Worm (Caenorhabditis elegans) whole organism, L1 larva: ENCODE data around the gene srd-36.

Source experiments
- C16A3.4 ChIP-seq: fragments of 150-350 bp; optimal IDR thresholded peaks from 2 replicates; lab custom pipeline; 2014; ENCODE audit warnings: missing biosample characterization, missing genetic modification characterization
- C34B4.2 ChIP-seq: sonication (generic microtip); optimal IDR thresholded peaks from 2 replicates; lab custom pipeline; 2017; ENCODE audit warnings: mild to moderate bottlenecking, missing genetic modification characterization, missing compliant biosample characterization
- aha-1 ChIP-seq: fragments of 150-350 bp; optimal IDR thresholded peaks from 2 replicates; lab custom pipeline; 2014; ENCODE audit warnings: missing biosample characterization, missing genetic modification characterization
- alr-1 ChIP-seq: fragments of 200-800 bp; sonication (Bioruptor generic); optimal IDR thresholded peaks from 2 replicates; lab custom pipeline; 2018; ENCODE audit warnings: borderline replicate concordance, mild to moderate bottlenecking, missing genetic modification characterization, missing compliant biosample characterization
- ama-1 ChIP-seq: fragments of 150-350 bp; optimal IDR thresholded peaks from 2 replicates; lab custom pipeline; 2014
- blmp-1 ChIP-seq: fragments of 150-350 bp; optimal IDR thresholded peaks from 2 replicates; lab custom pipeline; 2014; ENCODE audit warnings: missing biosample characterization, missing genetic modification characterization
- ceh-63 ChIP-seq: fragments of 200-800 bp; sonication (Bioruptor generic); optimal IDR thresholded peaks from 2 replicates; lab custom pipeline; 2018; ENCODE audit warnings: mild to moderate bottlenecking, missing genetic modification characterization, missing compliant biosample characterization
- ceh-8 ChIP-seq: fragments of 200-800 bp; sonication (Bioruptor generic); optimal IDR thresholded peaks from 2 replicates; lab custom pipeline; 2018; ENCODE audit warnings: mild to moderate bottlenecking, missing genetic modification characterization, moderate library complexity, missing compliant biosample characterization
- dpl-1 ChIP-seq, 3 experiments: fragments of 150-350 bp in 2 of 3; sonication (generic microtip) in 1 of 3; optimal IDR thresholded peaks; 2 replicates each; lab custom pipeline; 2014 to 2017; ENCODE audit warnings: missing biosample characterization in 3 of 3, missing genetic modification characterization in 3 of 3, missing genetic modification reagents in 3 of 3
- efl-1 ChIP-seq, 4 experiments: fragments of 150-350 bp; optimal IDR thresholded peaks in 3 of 4; peaks in 1 of 4; 1 replicate in 1 of 4; 2 replicates in 3 of 4; lab custom pipeline; 2014; ENCODE audit warnings: missing biosample characterization in 2 of 4, missing genetic modification characterization in 2 of 4, missing genetic modification reagents in 2 of 4
- egl-27 ChIP-seq, 2 experiments: fragments of 150-350 bp in 1 of 2; sonication (generic microtip); optimal IDR thresholded peaks; 3 replicates each; lab custom pipeline; 2017 to 2018; ENCODE audit warnings: missing biosample characterization in 2 of 2, missing genetic modification characterization in 2 of 2, missing genetic modification reagents in 2 of 2
- elt-2 ChIP-seq: sonication (generic microtip); optimal IDR thresholded peaks from 2 replicates; lab custom pipeline; 2016; ENCODE audit warnings: missing genetic modification characterization, mild to moderate bottlenecking, inconsistent platforms, missing compliant biosample characterization, missing genetic modification reagents
- elt-3 ChIP-seq, 6 experiments: fragments of 150-350 bp in 1 of 6; sonication (generic microtip); optimal IDR thresholded peaks; 2 replicates each; lab custom pipeline; 2017 to 2018; ENCODE audit warnings: missing biosample characterization in 6 of 6, missing genetic modification characterization in 6 of 6, inconsistent platforms in 1 of 6
- fkh-10 ChIP-seq: sonication (generic microtip); optimal IDR thresholded peaks from 2 replicates; lab custom pipeline; 2017; ENCODE audit warnings: missing biosample characterization, missing genetic modification reagents, missing genetic modification characterization
- fkh-8 ChIP-seq: sonication (generic microtip); optimal IDR thresholded peaks from 2 replicates; lab custom pipeline; 2016; ENCODE audit warnings: mild to moderate bottlenecking, missing genetic modification characterization, missing compliant biosample characterization
- fos-1 ChIP-seq: fragments of 150-350 bp; optimal IDR thresholded peaks from 2 replicates; lab custom pipeline; 2014; ENCODE audit warnings: missing biosample characterization, missing genetic modification characterization
- grh-1 ChIP-seq: fragments of 200-800 bp; sonication (Bioruptor generic); IDR thresholded peaks from 2 replicates; pipeline ENCODE4 v1.3.6; 2022; ENCODE audit warnings: missing genetic modification reagents, missing genetic modification characterization, missing compliant biosample characterization
- hlh-4 ChIP-seq: sonication (generic microtip); optimal IDR thresholded peaks from 2 replicates; lab custom pipeline; 2016; ENCODE audit warnings: mild to moderate bottlenecking, missing genetic modification characterization, missing compliant biosample characterization
- hpl-2 ChIP-seq: fragments of 150-350 bp; optimal IDR thresholded peaks from 2 replicates; lab custom pipeline; 2014; ENCODE audit warnings: missing biosample characterization, missing genetic modification reagents, missing genetic modification characterization
- irx-1 ChIP-seq: sonication (generic microtip); optimal IDR thresholded peaks from 2 replicates; lab custom pipeline; 2016; ENCODE audit warnings: missing genetic modification characterization, missing compliant biosample characterization
- isw-1 ChIP-seq: fragments of 200-800 bp; sonication (Bioruptor generic); IDR thresholded peaks from 2 replicates; pipeline ENCODE4 v1.3.6; 2022; ENCODE audit warnings: missing genetic modification characterization, missing compliant biosample characterization
- lin-13 ChIP-seq: fragments of 150-350 bp; optimal IDR thresholded peaks from 2 replicates; lab custom pipeline; 2014; ENCODE audit warnings: missing biosample characterization, missing genetic modification reagents, missing genetic modification characterization
- lin-14 ChIP-seq: fragments of 200-800 bp; sonication (Bioruptor generic); optimal IDR thresholded peaks from 2 replicates; lab custom pipeline; 2018; ENCODE audit warnings: mild to moderate bottlenecking, missing genetic modification characterization, moderate library complexity, missing compliant biosample characterization
- lin-35 ChIP-seq, 2 experiments: fragments of 150-350 bp; optimal IDR thresholded peaks; 2 replicates each; lab custom pipeline; 2014; ENCODE audit warnings: missing biosample characterization in 2 of 2, missing genetic modification characterization in 2 of 2, missing genetic modification reagents in 2 of 2
- lin-39 ChIP-seq: fragments of 150-350 bp; optimal IDR thresholded peaks from 2 replicates; lab custom pipeline; 2014; ENCODE audit warnings: missing biosample characterization, missing genetic modification reagents, missing genetic modification characterization
- lsy-2 ChIP-seq, 2 experiments: fragments of 150-350 bp; optimal IDR thresholded peaks; 2 replicates each; lab custom pipeline; 2014; ENCODE audit warnings: missing biosample characterization in 2 of 2, missing genetic modification characterization in 2 of 2
- mdl-1 ChIP-seq, 2 experiments: fragments of 150-350 bp; optimal IDR thresholded peaks; 2 replicates each; lab custom pipeline; 2014 to 2017; ENCODE audit warnings: missing biosample characterization in 2 of 2, missing genetic modification characterization in 2 of 2, inconsistent platforms in 1 of 2
- mef-2 ChIP-seq: fragments of 150-350 bp; optimal IDR thresholded peaks from 2 replicates; lab custom pipeline; 2014; ENCODE audit warnings: missing biosample characterization, missing genetic modification characterization
- mep-1 ChIP-seq: fragments of 150-350 bp; optimal IDR thresholded peaks from 2 replicates; lab custom pipeline; 2014; ENCODE audit warnings: missing biosample characterization, missing genetic modification characterization
- nhr-11 ChIP-seq: fragments of 150-350 bp; optimal IDR thresholded peaks from 2 replicates; lab custom pipeline; 2014; ENCODE audit warnings: missing biosample characterization, missing genetic modification characterization
- nhr-12 ChIP-seq: sonication (generic microtip); optimal IDR thresholded peaks from 2 replicates; lab custom pipeline; 2017; ENCODE audit warnings: missing biosample characterization, missing genetic modification characterization
- nhr-19 ChIP-seq: fragments of 200-800 bp; sonication (Bioruptor generic); conservative IDR thresholded peaks from 2 replicates; pipeline ENCODE4 v1.3.6; 2022; ENCODE audit warnings: missing genetic modification characterization, missing compliant biosample characterization
- nhr-20 ChIP-seq: sonication (generic microtip); optimal IDR thresholded peaks from 2 replicates; lab custom pipeline; 2016; ENCODE audit warnings: mild to moderate bottlenecking, missing genetic modification characterization, missing compliant biosample characterization
- nhr-237 ChIP-seq: fragments of 150-350 bp; optimal IDR thresholded peaks from 2 replicates; lab custom pipeline; 2014; ENCODE audit warnings: missing biosample characterization, missing genetic modification characterization
- nhr-28 ChIP-seq: fragments of 150-350 bp; optimal IDR thresholded peaks from 2 replicates; lab custom pipeline; 2014; ENCODE audit warnings: missing biosample characterization, missing genetic modification characterization
- nhr-47 ChIP-seq: sonication (generic microtip); optimal IDR thresholded peaks from 2 replicates; lab custom pipeline; 2016; ENCODE audit warnings: mild to moderate bottlenecking, missing genetic modification characterization, moderate library complexity, missing compliant biosample characterization
- nhr-71 ChIP-seq: sonication (generic microtip); optimal IDR thresholded peaks from 2 replicates; lab custom pipeline; 2016; ENCODE audit warnings: mild to moderate bottlenecking, missing genetic modification characterization, moderate library complexity, missing compliant biosample characterization
- nhr-76 ChIP-seq: sonication (generic microtip); optimal IDR thresholded peaks from 2 replicates; lab custom pipeline; 2017; ENCODE audit warnings: missing biosample characterization, missing genetic modification characterization
- nhr-77 ChIP-seq: fragments of 150-350 bp; optimal IDR thresholded peaks from 2 replicates; lab custom pipeline; 2014; ENCODE audit warnings: missing biosample characterization, missing genetic modification characterization
- nhr-84 ChIP-seq: sonication (generic microtip); optimal IDR thresholded peaks from 2 replicates; lab custom pipeline; 2017; ENCODE audit warnings: missing biosample characterization, missing genetic modification characterization
- nhr-85 ChIP-seq: sonication (generic microtip); peaks from one replicate; lab custom pipeline; 2016; ENCODE audit warnings: missing genetic modification characterization, inconsistent platforms, missing compliant biosample characterization
- pag-3 ChIP-seq: sonication (generic microtip); optimal IDR thresholded peaks from 2 replicates; lab custom pipeline; 2017; ENCODE audit warnings: missing genetic modification characterization, mild to moderate bottlenecking, missing compliant biosample characterization, antibody characterized with exemption, borderline replicate concordance; ENCODE audit not compliant: insufficient read depth
- pax-3 ChIP-seq: fragments of 200-800 bp; sonication (Bioruptor generic); optimal IDR thresholded peaks from 2 replicates; lab custom pipeline; 2018; ENCODE audit warnings: mild to moderate bottlenecking, missing genetic modification characterization, moderate library complexity, missing compliant biosample characterization
- skn-1 ChIP-seq: fragments of 150-350 bp; optimal IDR thresholded peaks from 2 replicates; lab custom pipeline; 2014; ENCODE audit warnings: missing biosample characterization, missing genetic modification characterization
- sptf-1 ChIP-seq: fragments of 150-350 bp; optimal IDR thresholded peaks from 2 replicates; lab custom pipeline; 2014; ENCODE audit warnings: missing biosample characterization, missing genetic modification characterization
- sup-37 ChIP-seq: fragments of 200-800 bp; sonication (Bioruptor generic); optimal IDR thresholded peaks from 2 replicates; lab custom pipeline; 2018; ENCODE audit warnings: mild to moderate bottlenecking, missing genetic modification characterization, missing compliant biosample characterization
- swsn-7 ChIP-seq: sonication (generic microtip); optimal IDR thresholded peaks from 2 replicates; lab custom pipeline; 2016; ENCODE audit warnings: missing genetic modification characterization, missing compliant biosample characterization
- tlp-1 ChIP-seq: fragments of 150-350 bp; optimal IDR thresholded peaks from 2 replicates; lab custom pipeline; 2014; ENCODE audit warnings: missing biosample characterization, missing genetic modification characterization
- unc-130 ChIP-seq: fragments of 150-350 bp; optimal IDR thresholded peaks from 2 replicates; lab custom pipeline; 2017; ENCODE audit warnings: missing biosample characterization, missing genetic modification characterization, inconsistent platforms
- unc-62 ChIP-seq: fragments of 150-350 bp; optimal IDR thresholded peaks from 2 replicates; lab custom pipeline; 2014; ENCODE audit warnings: missing biosample characterization, missing genetic modification reagents, missing genetic modification characterization
- unc-98 ChIP-seq: fragments of 200-800 bp; sonication (Bioruptor generic); IDR thresholded peaks from 2 replicates; pipeline ENCODE4 v1.3.6; 2022; ENCODE audit warnings: missing genetic modification characterization, missing compliant biosample characterization
- zag-1 ChIP-seq: fragments of 150-350 bp; optimal IDR thresholded peaks from 2 replicates; lab custom pipeline; 2014; ENCODE audit warnings: missing biosample characterization, missing genetic modification characterization
- zip-4 ChIP-seq: fragments of 200-800 bp; sonication (Bioruptor generic); optimal IDR thresholded peaks from 2 replicates; lab custom pipeline; 2018; ENCODE audit warnings: mild to moderate bottlenecking, missing genetic modification characterization, moderate library complexity, missing compliant biosample characterization

srd-36 gene

DNA sequence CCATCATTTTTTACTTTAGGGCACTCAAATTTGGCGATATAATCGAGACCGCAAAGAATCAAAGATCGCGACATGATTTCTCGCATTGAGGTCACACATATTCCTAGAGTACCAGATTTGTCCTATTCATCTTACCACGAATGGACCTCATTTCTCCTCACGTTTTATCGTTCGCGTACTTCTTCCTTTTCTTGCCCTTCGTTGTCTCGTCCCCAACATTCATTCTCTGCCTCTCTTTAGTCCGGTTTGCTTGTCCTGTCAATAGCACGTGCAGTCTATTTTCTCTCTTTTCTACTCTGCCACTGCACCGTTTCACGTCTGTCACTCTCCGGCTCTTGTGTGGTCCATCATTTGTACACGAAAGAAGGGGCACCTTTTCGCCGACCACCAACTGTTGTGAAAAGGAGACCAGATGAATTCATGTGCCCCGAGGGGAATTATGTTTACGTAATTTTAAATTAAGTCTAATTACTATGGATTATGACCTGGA lies 43.2 kb downstream of the srd-36 start:
- TF ChIP-seq ama-1 (no peak), lin-14 (GFP tag; lab: Kevin White, UChicago) (peak; percentile 96), aha-1 (tag; lab: Kevin White, UChicago) (peak; percentile 26), nhr-85 (tag; lab: Kevin White, UChicago) (peak; percentile 87), skn-1 (tag; lab: Kevin White, UChicago) (peak; percentile 42), ceh-63 (GFP tag; lab: Kevin White, UChicago) (no peak), pax-3 (no peak), nhr-237 (peak; percentile 28), lin-13 (GFP tag; lab: Kevin White, UChicago) (peak; percentile 25), nhr-19 (GFP tag; lab: Robert Waterston, UW) (peak; percentile 65), unc-98 (GFP tag; lab: Robert Waterston, UW) (no peak), nhr-47 (peak; percentile 69), hlh-4 (tag; lab: Kevin White, UChicago) (no peak), C34B4.2 (no peak), mdl-1 (tag; optimal IDR thresholded peaks at IDR 0.05; lab: Kevin White, UChicago) (peak; percentile 86 to 97), mef-2 (tag; lab: Kevin White, UChicago) (no peak), nhr-12 (no peak), fkh-10 (GFP tag; lab: Kevin White, UChicago) (peak; percentile 8), efl-1 (optimal IDR thresholded peaks at IDR 0.05; lab: Kevin White, UChicago) (peak; percentile 34 to 39), efl-1 (GFP tag; optimal IDR thresholded peaks at IDR 0.05 in 1 of 2; lab: Kevin White, UChicago) (peak in 1 of 2 experiments; percentile 46), unc-62 (no peak), elt-2 (tag; lab: Kevin White, UChicago) (no peak), lin-39 (tag; lab: Kevin White, UChicago) (no peak), grh-1 (GFP tag; lab: Robert Waterston, UW) (peak; percentile 60), swsn-7 (tag; lab: Kevin White, UChicago) (peak; percentile 74), dpl-1 (GFP tag; optimal IDR thresholded peaks at IDR 0.05; lab: Kevin White, UChicago) (no peak), nhr-84 (tag; lab: Kevin White, UChicago) (no peak), sptf-1 (tag; lab: Kevin White, UChicago) (no peak), zip-4 (GFP tag; lab: Kevin White, UChicago) (no peak), mep-1 (tag; lab: Kevin White, UChicago) (peak; percentile 85), isw-1 (GFP tag; lab: Robert Waterston, UW) (no peak; the same call in none of the 2 replicates), fkh-8 (tag; lab: Kevin White, UChicago) (peak; percentile 53), blmp-1 (tag; lab: Kevin White, UChicago) (peak; percentile 49), hpl-2 (GFP tag; lab: Kevin White, UChicago) (no peak), irx-1 (tag; lab: Kevin White, UChicago) (peak; percentile 35), nhr-76 (tag; lab: Kevin White, UChicago) (no peak), nhr-11 (tag; lab: Kevin White, UChicago) (no peak), nhr-77 (tag; lab: Kevin White, UChicago) (peak; percentile 44), sup-37 (GFP tag; lab: Kevin White, UChicago) (no peak), nhr-28 (tag; lab: Kevin White, UChicago) (no peak), lsy-2 (tag; optimal IDR thresholded peaks at IDR 0.05; lab: Kevin White, UChicago) (peak; percentile 54 to 66), zag-1 (tag; lab: Kevin White, UChicago) (no peak), C16A3.4 (tag; lab: Kevin White, UChicago) (peak; percentile 54), unc-130 (tag; lab: Kevin White, UChicago) (no peak), nhr-71 (tag; lab: Kevin White, UChicago) (peak; percentile 89), alr-1 (tag; lab: Kevin White, UChicago) (no peak), egl-27 (tag; optimal IDR thresholded peaks at IDR 0.05; lab: Kevin White, UChicago) (peak in 1 of 2 experiments; percentile 63), ceh-8 (GFP tag; lab: Kevin White, UChicago) (no peak), fos-1 (tag; lab: Kevin White, UChicago) (peak; percentile 40), tlp-1 (tag; lab: Kevin White, UChicago) (no peak), nhr-20 (tag; lab: Kevin White, UChicago) (peak; percentile 89), elt-3 (tag; optimal IDR thresholded peaks at IDR 0.05; lab: Kevin White, UChicago) (peak in 2 of 6 experiments; percentile 8 to 28), pag-3 (tag; lab: Kevin White, UChicago) (peak; percentile 26), lin-35 (GFP tag; optimal IDR thresholded peaks at IDR 0.05; lab: Kevin White, UChicago) (peak; percentile 64 to 74)
